Worm (Caenorhabditis elegans): ENCODE data around the gene R05A10.6.

The R05A10.6 gene

ce11 chrIV:14165476-14165875, at the start of gene R05A10.6:
TSS of gene R05A10.6 (plus strand) at chrIV:14165776.
- TF ChIP-seq nhr-6 (tag; optimal IDR thresholded peaks at IDR 0.05) (no peak), ZK546.5 (tag; optimal IDR thresholded peaks at IDR 0.05) (no peak), nhr-23 (tag; optimal IDR thresholded peaks at IDR 0.05) (no peak), nhr-25 (tag; optimal IDR thresholded peaks at IDR 0.05) (no peak), elt-3 (tag; optimal IDR thresholded peaks at IDR 0.05) (no peak)

- TF ChIP-seq nhr-6 (tag; optimal IDR thresholded peaks at IDR 0.05) (no peak), peb-1 (tag; optimal IDR thresholded peaks at IDR 0.05) (no peak), fos-1 (tag; optimal IDR thresholded peaks at IDR 0.05) (no peak), nhr-237 (tag; optimal IDR thresholded peaks at IDR 0.05) (no peak), unc-55 (GFP tag; optimal IDR thresholded peaks at IDR 0.05) (no peak), ztf-4 (tag; optimal IDR thresholded peaks at IDR 0.05) (no peak), F13H6.1 (tag; optimal IDR thresholded peaks at IDR 0.05) (no peak), mbf-1 (tag; optimal IDR thresholded peaks at IDR 0.05) (no peak), R02D3.7 (tag; optimal IDR thresholded peaks at IDR 0.05) (no peak), Y55F3AM.14 (GFP tag; optimal IDR thresholded peaks at IDR 0.05) (no peak), ama-1 (optimal IDR thresholded peaks at IDR 0.05) (no peak), lin-39 (tag; optimal IDR thresholded peaks at IDR 0.05) (no peak), zag-1 (tag; optimal IDR thresholded peaks at IDR 0.05) (no peak), C34F6.9 (tag; optimal IDR thresholded peaks at IDR 0.05) (no peak), lsy-2 (tag; optimal IDR thresholded peaks at IDR 0.05) (no peak), nhr-10 (tag; optimal IDR thresholded peaks at IDR 0.05) (no peak), crh-2 (tag; optimal IDR thresholded peaks at IDR 0.05) (no peak), dmd-4 (tag; optimal IDR thresholded peaks at IDR 0.05) (no peak), ztf-1 (GFP tag; conservative IDR thresholded peaks at IDR 0.05) (no peak)
These were observed 46.2 kb upstream of the R05A10.6 start for ce11 chrIV:14119327-14119726.

DNA sequence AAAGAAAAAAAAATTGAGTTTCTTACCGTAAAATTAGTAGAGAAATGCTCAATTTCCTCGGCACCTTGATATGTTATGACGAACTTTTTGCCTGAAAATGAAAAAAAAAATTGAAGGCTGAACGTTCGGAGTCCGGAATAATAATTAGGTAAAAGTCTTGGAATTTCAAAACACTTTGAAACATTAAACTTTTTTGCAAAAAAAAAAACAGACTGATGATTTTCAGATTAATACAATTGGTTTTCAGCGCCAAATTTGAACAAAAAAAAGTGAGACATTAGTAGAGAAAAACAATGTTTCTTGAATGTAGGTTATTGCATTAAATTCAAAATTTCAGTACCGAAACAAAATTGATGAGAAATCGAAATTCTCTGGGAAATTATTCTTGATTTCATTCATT, 41.6 kb upstream of the R05A10.6 start, which contains the start of gene nkcc-1:
nkcc-1 (minus strand) TSS at position 101 of the 400 bp plus-strand sequence.
- TF ChIP-seq nhr-10 (tag; optimal IDR thresholded peaks at IDR 0.05) (no peak), ceh-16 (tag; optimal IDR thresholded peaks at IDR 0.05) (no peak)

- TF ChIP-seq unc-62 (GFP tag; optimal IDR thresholded peaks at IDR 0.05) (no peak), nhr-129 (tag; optimal IDR thresholded peaks at IDR 0.05) (peak; percentile 83), nhr-10 (tag; optimal IDR thresholded peaks at IDR 0.05) (no peak), unc-55 (GFP tag; optimal IDR thresholded peaks at IDR 0.05) (peak; percentile 15), C34F6.9 (tag; optimal IDR thresholded peaks at IDR 0.05) (peak; percentile 30)
These were observed 37.6 kb upstream of the R05A10.6 start, which contains the start of gene H12I19.115 for ce11 chrIV:14127805-14128610. TSS of gene H12I19.115 (minus strand) at chrIV:14127855.

ce11 chrIV:14129091-14129490, 36.5 kb upstream of the R05A10.6 start, which contains the start of gene srz-42:
TSS of gene srz-42 (plus strand) at chrIV:14129391.
- no peak for TF ChIP-seq sma-3 (GFP tag; optimal IDR thresholded peaks at IDR 0.05)
- no peak for TF ChIP-seq nhr-25 (tag; optimal IDR thresholded peaks at IDR 0.05)
- no peak for TF ChIP-seq fos-1 (tag; optimal IDR thresholded peaks at IDR 0.05)
- no peak for TF ChIP-seq ceh-82 (tag; optimal IDR thresholded peaks at IDR 0.05)
- TF ChIP-seq nhr-10 (tag; optimal IDR thresholded peaks at IDR 0.05), result no peak
- TF ChIP-seq dmd-4 (tag; optimal IDR thresholded peaks at IDR 0.05), result no peak
- no peak for TF ChIP-seq blmp-1 (tag; optimal IDR thresholded peaks at IDR 0.05; ENCODE audit: insufficient read depth)
- no peak for TF ChIP-seq nhr-77 (tag; optimal IDR thresholded peaks at IDR 0.05)
- TF ChIP-seq ztf-1 (GFP tag; conservative IDR thresholded peaks at IDR 0.05), result no peak
- TF ChIP-seq F13H6.1 (tag; optimal IDR thresholded peaks at IDR 0.05), result no peak
- no peak for TF ChIP-seq nhr-23 (tag; optimal IDR thresholded peaks at IDR 0.05)
- no peak for TF ChIP-seq egl-27 (tag; optimal IDR thresholded peaks at IDR 0.05)
- TF ChIP-seq Y55F3AM.14 (GFP tag; optimal IDR thresholded peaks at IDR 0.05), result no peak
- TF ChIP-seq gmeb-1 (tag; optimal IDR thresholded peaks at IDR 0.05), result no peak
- TF ChIP-seq nhr-237 (tag; optimal IDR thresholded peaks at IDR 0.05), result no peak
- no peak for TF ChIP-seq lsy-2 (tag; optimal IDR thresholded peaks at IDR 0.05)
- no peak for TF ChIP-seq unc-39 (tag; optimal IDR thresholded peaks at IDR 0.05)
- TF ChIP-seq alr-1 (tag; optimal IDR thresholded peaks at IDR 0.05), result no peak
- TF ChIP-seq snpc-4 (tag; optimal IDR thresholded peaks at IDR 0.05), result no peak

All from whole organism, L2 larva.